Fruit fly (Drosophila melanogaster): ENCODE results near the gene TotF.

The TotF gene

DNA sequence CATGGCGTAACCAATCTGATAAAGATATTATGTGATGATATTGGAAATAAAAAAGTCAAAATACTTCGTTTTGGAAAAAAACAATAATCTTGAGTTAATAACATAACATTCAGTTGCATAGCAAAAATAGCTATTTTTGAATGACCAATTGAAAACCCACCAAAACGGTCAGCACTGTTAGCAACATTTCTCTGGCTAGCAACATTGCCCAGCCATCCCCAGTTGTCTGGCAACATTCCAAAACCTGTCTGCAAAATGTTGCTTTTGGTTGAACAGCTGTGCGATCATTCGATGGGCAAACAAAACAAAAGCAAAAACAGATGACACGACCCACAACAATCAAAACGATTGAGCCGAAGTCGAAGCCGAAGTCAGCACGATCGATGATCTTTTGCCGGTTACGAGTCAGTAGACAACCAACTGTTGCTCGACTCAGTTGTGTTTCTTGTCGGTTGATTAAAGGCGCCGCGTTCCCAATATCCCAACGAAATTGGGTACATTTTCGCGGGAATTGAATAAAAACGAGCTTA is 46.6 kb downstream of the TotF start (continued):
- peak; percentile 10 for TF ChIP-seq Tbp (GFP tag; optimal IDR thresholded peaks at IDR 0.05)
- TF ChIP-seq CG10979 (tag; optimal IDR thresholded peaks at IDR 0.05) = peak; percentile 93
- peak; percentile 74; the same call in 2 of the 3 replicates for TF ChIP-seq CG11093 (GFP tag; IDR thresholded peaks at IDR 0.05)
- TF ChIP-seq CG14860 (GFP tag; IDR thresholded peaks at IDR 0.05; ENCODE audit: partially characterized antibody) = no peak
- TF ChIP-seq z (GFP tag; IDR thresholded peaks at IDR 0.05) = 0 out of 3 replicates have a peak, but pooled peaks have one; percentile 61
- TF ChIP-seq Dfd (GFP tag; optimal IDR thresholded peaks at IDR 0.05) = no peak
- TF ChIP-seq Stat92E (GFP tag; optimal IDR thresholded peaks at IDR 0.05) = peak in 1 of 3 experiments; percentile 47
- peak; percentile 90 for TF ChIP-seq CG14710 (tag; optimal IDR thresholded peaks at IDR 0.05)
- peak; percentile 85 for TF ChIP-seq sisA (GFP tag; IDR thresholded peaks at IDR 0.05)
- peak; percentile 87 for TF ChIP-seq dm (GFP tag; optimal IDR thresholded peaks at IDR 0.05)
- peak; percentile 98 for TF ChIP-seq CG10366 (GFP tag; IDR thresholded peaks at IDR 0.05)
- peak; percentile 97 for TF ChIP-seq chm (GFP tag; IDR thresholded peaks at IDR 0.05)
- TF ChIP-seq HHEX (GFP tag; optimal IDR thresholded peaks at IDR 0.05) = peak; percentile 88
- peak; percentile 60 for TF ChIP-seq YL-1 (GFP tag; optimal IDR thresholded peaks at IDR 0.05)
- TF ChIP-seq phol (tag; optimal IDR thresholded peaks at IDR 0.05) = peak; percentile 91
- TF ChIP-seq sim (GFP tag; IDR thresholded peaks at IDR 0.05) = peak; percentile 65
- peak; percentile 82 for TF ChIP-seq luna (GFP tag; optimal IDR thresholded peaks at IDR 0.05)
- TF ChIP-seq jumu (GFP tag; optimal IDR thresholded peaks at IDR 0.05) = peak; percentile 94
- peak; percentile 84 for TF ChIP-seq CG10321 (GFP tag; IDR thresholded peaks at IDR 0.05)
- TF ChIP-seq CG4328 (GFP tag; optimal IDR thresholded peaks at IDR 0.05) = peak; percentile 54
- peak; percentile 59 for TF ChIP-seq exex (tag; optimal IDR thresholded peaks at IDR 0.05)
- peak; percentile 96 for TF ChIP-seq CoRest (tag; optimal IDR thresholded peaks at IDR 0.05)
- TF ChIP-seq CG11696 (GFP tag; IDR thresholded peaks at IDR 0.05) = peak; percentile 88
- no peak for TF ChIP-seq CkIIα-i1 (GFP tag; IDR thresholded peaks at IDR 0.05)
- no peak for TF ChIP-seq prd (optimal IDR thresholded peaks at IDR 0.05)
- peak; percentile 95 for TF ChIP-seq prd (GFP tag; IDR thresholded peaks at IDR 0.05)
- peak; percentile 98 for TF ChIP-seq CG2199 (GFP tag; IDR thresholded peaks at IDR 0.05)
- TF ChIP-seq CG34376 (GFP tag; optimal IDR thresholded peaks at IDR 0.05) = peak; percentile 39
- peak; percentile 77 for TF ChIP-seq CG7357 (GFP tag; IDR thresholded peaks at IDR 0.05)
- peak; percentile 65 for TF ChIP-seq Sry-δ (GFP tag; optimal IDR thresholded peaks at IDR 0.05)
- TF ChIP-seq CG17912 (GFP tag; optimal IDR thresholded peaks at IDR 0.05) = peak; percentile 35
- TF ChIP-seq CG1603 (tag; optimal IDR thresholded peaks at IDR 0.05) = peak; percentile 97
- TF ChIP-seq CG42726 (GFP tag; IDR thresholded peaks at IDR 0.05; ENCODE audit: partially characterized antibody) = no peak
- peak; percentile 86 for TF ChIP-seq Myb (GFP tag; optimal IDR thresholded peaks at IDR 0.05)
- peak; percentile 40 for TF ChIP-seq CG10274 (GFP tag; optimal IDR thresholded peaks at IDR 0.05)
- TF ChIP-seq Opbp (GFP tag; IDR thresholded peaks at IDR 0.05; ENCODE audit: partially characterized antibody) = 0 out of 3 replicates have a peak, but pooled peaks have one; percentile 41
- TF ChIP-seq CG10267 (tag; optimal IDR thresholded peaks at IDR 0.05) = peak; percentile 88
- TF ChIP-seq Dad (GFP tag; optimal IDR thresholded peaks at IDR 0.05) = peak; percentile 86
- peak; percentile 91 for TF ChIP-seq CG3065 (GFP tag; optimal IDR thresholded peaks at IDR 0.05)
- peak; percentile 91 for TF ChIP-seq zfh2 (GFP tag; optimal IDR thresholded peaks at IDR 0.05)
- TF ChIP-seq CG15601 (tag; optimal IDR thresholded peaks at IDR 0.05) = peak; percentile 95
- TF ChIP-seq Oaz (GFP tag; IDR thresholded peaks at IDR 0.05) = peak; percentile 94
- TF ChIP-seq CG10209 (GFP tag; optimal IDR thresholded peaks at IDR 0.05) = peak; percentile 95
- TF ChIP-seq Six4 (GFP tag; optimal IDR thresholded peaks at IDR 0.05) = peak; percentile 90
- peak; percentile 93 for TF ChIP-seq CG18619 (GFP tag; optimal IDR thresholded peaks at IDR 0.05)
- TF ChIP-seq cg (GFP tag; optimal IDR thresholded peaks at IDR 0.05) = no peak
- peak; percentile 95 for TF ChIP-seq CG4424 (GFP tag; optimal IDR thresholded peaks at IDR 0.05)
- TF ChIP-seq sens (GFP tag) = peak; percentile 99
- TF ChIP-seq CG34422 (GFP tag; IDR thresholded peaks at IDR 0.05) = peak; percentile 95
- peak; percentile 75 for TF ChIP-seq dati (GFP tag; IDR thresholded peaks at IDR 0.05)
- peak; percentile 96 for TF ChIP-seq CG31441 (GFP tag; IDR thresholded peaks at IDR 0.05)

Data from whole organism, embryonic.